Worm (Caenorhabditis elegans) whole organism, L1 larva: ENCODE data around the gene wrm-1.

ENCODE experiments used
- elt-3 ChIP-seq, 6 experiments: fragments of 150-350 bp in 1 of 6; sonication (generic microtip); optimal IDR thresholded peaks; 2 replicates each; lab custom pipeline; 2017 to 2018; ENCODE audit warnings: missing biosample characterization in 6 of 6, missing genetic modification characterization in 6 of 6, inconsistent platforms in 1 of 6
- fkh-10 ChIP-seq: sonication (generic microtip); optimal IDR thresholded peaks from 2 replicates; lab custom pipeline; 2017; ENCODE audit warnings: missing biosample characterization, missing genetic modification reagents, missing genetic modification characterization
- fos-1 ChIP-seq: fragments of 150-350 bp; optimal IDR thresholded peaks from 2 replicates; lab custom pipeline; 2014; ENCODE audit warnings: missing biosample characterization, missing genetic modification characterization
- hlh-4 ChIP-seq: sonication (generic microtip); optimal IDR thresholded peaks from 2 replicates; lab custom pipeline; 2016; ENCODE audit warnings: mild to moderate bottlenecking, missing genetic modification characterization, missing compliant biosample characterization
- isw-1 ChIP-seq: fragments of 200-800 bp; sonication (Bioruptor generic); IDR thresholded peaks from 2 replicates; pipeline ENCODE4 v1.3.6; 2022; ENCODE audit warnings: missing genetic modification characterization, missing compliant biosample characterization
- lir-3 ChIP-seq: sonication (generic microtip); optimal IDR thresholded peaks from 2 replicates; lab custom pipeline; 2016; ENCODE audit warnings: mild to moderate bottlenecking, missing genetic modification characterization, moderate library complexity, missing compliant biosample characterization; ENCODE audit not compliant: poor library complexity
- lsy-2 ChIP-seq, 2 experiments: fragments of 150-350 bp; optimal IDR thresholded peaks; 2 replicates each; lab custom pipeline; 2014; ENCODE audit warnings: missing biosample characterization in 2 of 2, missing genetic modification characterization in 2 of 2

- no peak for TF ChIP-seq fos-1 (tag; lab: Kevin White, UChicago)
- no peak for TF ChIP-seq lir-3 (tag; lab: Kevin White, UChicago)
- TF ChIP-seq elt-3 (tag; optimal IDR thresholded peaks at IDR 0.05; lab: Kevin White, UChicago) = no peak
- TF ChIP-seq lsy-2 (tag; optimal IDR thresholded peaks at IDR 0.05; lab: Kevin White, UChicago) = no peak
- TF ChIP-seq fkh-10 (GFP tag; lab: Kevin White, UChicago) = no peak
- TF ChIP-seq hlh-4 (tag; lab: Kevin White, UChicago) = no peak
- no peak for TF ChIP-seq isw-1
These were observed 38.1 kb downstream of the wrm-1 start for ce11 chrIII:5760721-5761120.
